Worm (Caenorhabditis elegans) whole organism, L1 larva: Measurements from ENCODE around the gene ZK697.8.

ENCODE experiments used
- fkh-4 ChIP-seq: sonication (generic microtip); optimal IDR thresholded peaks from 2 replicates; lab custom pipeline; 2016; ENCODE audit warnings: missing compliant biosample characterization, missing genetic modification characterization, borderline replicate concordance
- lin-13 ChIP-seq: fragments of 150-350 bp; optimal IDR thresholded peaks from 2 replicates; lab custom pipeline; 2014; ENCODE audit warnings: missing biosample characterization, missing genetic modification reagents, missing genetic modification characterization
- unc-62 ChIP-seq: fragments of 150-350 bp; optimal IDR thresholded peaks from 2 replicates; lab custom pipeline; 2014; ENCODE audit warnings: missing biosample characterization, missing genetic modification reagents, missing genetic modification characterization
- ztf-11 ChIP-seq, 2 experiments: sonication (generic microtip); optimal IDR thresholded peaks; 2 replicates each; lab custom pipeline; 2016 to 2017; ENCODE audit warnings: missing genetic modification characterization in 2 of 2, missing biosample characterization in 1 of 2, missing compliant biosample characterization in 1 of 2

- no peak for TF ChIP-seq lin-13
- no peak for TF ChIP-seq unc-62 (GFP tag; lab: Kevin White, UChicago)
- TF ChIP-seq fkh-4 (tag; lab: Kevin White, UChicago), result no peak
- no peak for TF ChIP-seq ztf-11 (tag; optimal IDR thresholded peaks at IDR 0.05; lab: Kevin White, UChicago)
These were observed 22.8 kb upstream of the ZK697.8 start, which contains the start of gene dhs-13 for ce11 chrV:1771727-1772126.
